Fruit fly (Drosophila melanogaster): ENCODE measurements around the gene CG33299.

dm6 chr2L:9705291-9705690 lies 48.9 kb downstream of the CG33299 start:
- TF ChIP-seq Snoo (tag; optimal IDR thresholded peaks at IDR 0.05), result no peak
- TF ChIP-seq CG9948 (tag; optimal IDR thresholded peaks at IDR 0.05), result no peak
- no peak for TF ChIP-seq CG17806 (tag; optimal IDR thresholded peaks at IDR 0.05)
- TF ChIP-seq CG8159 (tag; optimal IDR thresholded peaks at IDR 0.05), result no peak
- TF ChIP-seq EcR (GFP tag; optimal IDR thresholded peaks at IDR 0.05), result no peak
- no peak for TF ChIP-seq CG32121 (GFP tag; IDR thresholded peaks at IDR 0.05)
- TF ChIP-seq CG10348 (GFP tag; IDR thresholded peaks at IDR 0.05), result no peak
- no peak for TF ChIP-seq Ets98B (GFP tag; IDR thresholded peaks at IDR 0.05)
- no peak for TF ChIP-seq fd96Ca (GFP tag; IDR thresholded peaks at IDR 0.05)

Data from whole organism, pupa.